Fruit fly (Drosophila melanogaster): ENCODE data around the gene CG32817.
A peak's percentile ranks its signal among the peaks of the same experiment; 100 is the strongest.

The CG32817 gene

DNA sequence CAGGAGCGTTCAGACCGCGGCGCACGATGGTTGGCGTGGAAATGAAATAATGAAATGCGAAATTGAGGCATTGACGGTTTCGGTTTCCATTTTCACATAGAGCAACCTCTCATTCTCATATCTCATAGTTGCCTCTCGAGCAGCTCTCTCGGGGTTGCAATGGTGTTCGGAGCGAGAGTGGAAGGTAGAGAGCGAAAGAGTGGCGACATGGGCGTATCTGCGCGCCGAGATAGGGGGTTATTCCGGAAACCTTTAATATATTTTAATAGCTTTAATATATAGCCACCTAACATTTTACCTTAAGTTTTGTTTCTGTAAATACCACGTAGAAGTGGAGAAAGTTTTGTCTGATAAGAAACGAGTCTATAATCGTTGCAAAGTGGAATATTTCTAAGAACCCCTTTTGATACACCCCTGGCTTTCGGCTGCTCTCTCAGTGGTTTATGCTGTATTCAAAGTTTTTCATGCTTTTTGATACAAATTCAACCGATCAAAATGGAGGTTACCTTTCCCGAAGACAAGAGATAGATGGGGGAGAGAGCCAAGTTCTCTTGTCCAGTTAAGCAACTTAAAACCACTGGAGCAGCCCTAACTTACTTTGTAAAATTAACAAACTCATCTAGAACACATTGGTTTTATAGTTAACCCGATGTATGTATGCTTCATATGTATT lies 44.4 kb downstream of the CG32817 start, which contains the start of gene elav:
Gene elav, minus strand, starts transcription at position 48 of the 673 bp plus-strand sequence.
- TF ChIP-seq Opbp (GFP tag; IDR thresholded peaks at IDR 0.05; ENCODE audit: partially characterized antibody) (no peak), Gug (GFP tag; IDR thresholded peaks at IDR 0.05) (peak; percentile 97), vnd (GFP tag; IDR thresholded peaks at IDR 0.05; ENCODE audit: partially characterized antibody) (no peak), Hmr (GFP tag; optimal IDR thresholded peaks at IDR 0.05) (peak; percentile 99), hbn (GFP tag; IDR thresholded peaks at IDR 0.05; ENCODE audit: partially characterized antibody) (peak; percentile 23; the same call in 1 of the 2 replicates), chm (GFP tag; IDR thresholded peaks at IDR 0.05) (peak; percentile 97), tin (GFP tag; optimal IDR thresholded peaks at IDR 0.05) (peak; percentile 99), unpg (GFP tag; optimal IDR thresholded peaks at IDR 0.05) (peak; percentile 98), ewg (GFP tag; optimal IDR thresholded peaks at IDR 0.05) (peak; percentile 96), Side (GFP tag; optimal IDR thresholded peaks at IDR 0.05) (peak; percentile 97), CG11456 (GFP tag; IDR thresholded peaks at IDR 0.05) (peak; percentile 98), CG16813 (GFP tag; IDR thresholded peaks at IDR 0.05; ENCODE audit: partially characterized antibody) (no peak), gfzf (GFP tag; optimal IDR thresholded peaks at IDR 0.05) (peak; percentile 15), CG6813 (GFP tag; optimal IDR thresholded peaks at IDR 0.05) (peak; percentile 99), CG30020 (tag; optimal IDR thresholded peaks at IDR 0.05) (peak; percentile 89), sens-2 (GFP tag; IDR thresholded peaks at IDR 0.05) (peak; percentile 94), CG30403 (GFP tag; optimal IDR thresholded peaks at IDR 0.05) (peak; percentile 99), NFAT (GFP tag; IDR thresholded peaks at IDR 0.05) (peak; percentile 97), abd-A (tag; optimal IDR thresholded peaks at IDR 0.05) (peak; percentile 94), CG11398 (GFP tag; optimal IDR thresholded peaks at IDR 0.05) (peak; percentile 81), Xrp1 (GFP tag; IDR thresholded peaks at IDR 0.05) (peak; percentile 99), shn (GFP tag; optimal IDR thresholded peaks at IDR 0.05) (peak; percentile 95), CG3163 (GFP tag; optimal IDR thresholded peaks at IDR 0.05) (peak; percentile 77), lov (optimal IDR thresholded peaks at IDR 0.05) (no peak), lov (GFP tag; IDR thresholded peaks at IDR 0.05) (peak; percentile 95), Hmx (GFP tag; optimal IDR thresholded peaks at IDR 0.05) (peak; percentile 93), CG2202 (tag; optimal IDR thresholded peaks at IDR 0.05) (peak; percentile 99), CG12219 (GFP tag; optimal IDR thresholded peaks at IDR 0.05) (peak; percentile 98), nom (GFP tag; optimal IDR thresholded peaks at IDR 0.05) (peak; percentile 98), CG4730 (GFP tag; IDR thresholded peaks at IDR 0.05) (peak; percentile 97), CG6765 (GFP tag; optimal IDR thresholded peaks at IDR 0.05) (peak; percentile 98), CG15269 (tag; optimal IDR thresholded peaks at IDR 0.05) (peak; percentile 99), CG18599 (GFP tag; optimal IDR thresholded peaks at IDR 0.05) (peak; percentile 100), Nf-YA (GFP tag; IDR thresholded peaks at IDR 0.05) (peak; percentile 95), CG13624 (GFP tag; optimal IDR thresholded peaks at IDR 0.05) (peak; percentile 97), CG17612 (GFP tag; IDR thresholded peaks at IDR 0.05) (peak; percentile 95), Sry-δ (GFP tag; optimal IDR thresholded peaks at IDR 0.05) (peak; percentile 55), CG3847 (GFP tag; IDR thresholded peaks at IDR 0.05) (peak; percentile 99), knrl (GFP tag; IDR thresholded peaks at IDR 0.05; ENCODE audit: partially characterized antibody) (no peak), hb (GFP tag; IDR thresholded peaks at IDR 0.05; ENCODE audit: partially characterized antibody) (no peak), disco-r (GFP tag; optimal IDR thresholded peaks at IDR 0.05) (peak; percentile 89), Pdp1 (GFP tag; optimal IDR thresholded peaks at IDR 0.05) (peak; percentile 96 to 98), GATAe (GFP tag; conservative IDR thresholded peaks at IDR 0.05) (peak; percentile 94), gce (GFP tag; IDR thresholded peaks at IDR 0.05) (peak; percentile 92), CG11504 (tag; optimal IDR thresholded peaks at IDR 0.05) (peak; percentile 98), chif (GFP tag; optimal IDR thresholded peaks at IDR 0.05) (peak; percentile 96 to 98), Hr3 (GFP tag; optimal IDR thresholded peaks at IDR 0.05) (peak; percentile 98), cas (GFP tag; IDR thresholded peaks at IDR 0.05) (peak; percentile 96), CG12104 (GFP tag; optimal IDR thresholded peaks at IDR 0.05) (peak; percentile 97)

Measured in whole organism, embryonic.